Worm (Caenorhabditis elegans): Measurements from ENCODE around the gene xbx-4.

ce11 chrIV:2136607-2137006 is 22.2 kb downstream of the xbx-4 start, which contains the start of gene test-1:
- TF ChIP-seq dao-5 (tag; optimal IDR thresholded peaks at IDR 0.05), result no peak
- no peak for TF ChIP-seq him-1 (tag; optimal IDR thresholded peaks at IDR 0.05)
- TF ChIP-seq W03F9.2 (tag; optimal IDR thresholded peaks at IDR 0.05), result no peak

Measured in whole organism, L4/young adult.